Fruit fly (Drosophila melanogaster) whole organism, embryonic: ENCODE measurements around the gene CG8420.

Experiments
- Asciz ChIP-seq: fragments of 200-800 bp; sonication (Bioruptor generic); optimal IDR thresholded peaks from 2 replicates; lab custom pipeline; 2017; ENCODE audit warnings: missing biosample characterization, mild to moderate bottlenecking, missing genetic modification characterization, missing genetic modification reagents
- Awh ChIP-seq: fragments of 200-800 bp; sonication (Bioruptor generic); IDR thresholded peaks from 2 replicates; pipeline ENCODE4, ENCODE4 v1.3.6; 2022; ENCODE audit warnings: missing biosample characterization, missing genetic modification characterization
- CG10543 ChIP-seq: fragments of 200-800 bp; sonication (Bioruptor generic); optimal IDR thresholded peaks from 3 replicates; lab custom pipeline; 2017; ENCODE audit warnings: missing biosample characterization, mild to moderate bottlenecking, missing genetic modification characterization, moderate library complexity
- CG12769 ChIP-seq: fragments of 200-800 bp; sonication (Bioruptor generic); optimal IDR thresholded peaks from 2 replicates; lab custom pipeline; 2019; ENCODE audit warnings: missing biosample characterization, mild to moderate bottlenecking, missing genetic modification characterization, moderate library complexity
- CG14014 ChIP-seq: fragments of 200-800 bp; sonication (Bioruptor generic); IDR thresholded peaks from 2 replicates; pipeline ENCODE4 v1.3.6; 2022; ENCODE audit warnings: missing biosample characterization, missing genetic modification characterization
- CG14050 ChIP-seq: fragments of 200-800 bp; sonication (Bioruptor generic); IDR thresholded peaks from 3 replicates; pipeline ENCODE4 v1.3.6; 2022; ENCODE audit warnings: missing biosample characterization, missing genetic modification characterization
- CG15269 ChIP-seq: fragments of 200-800 bp; sonication (Bioruptor generic); optimal IDR thresholded peaks from 2 replicates; lab custom pipeline; 2018; ENCODE audit warnings: missing biosample characterization, mild to moderate bottlenecking, missing genetic modification characterization, moderate library complexity
- CG17385 ChIP-seq: fragments of 200-800 bp; sonication (Bioruptor generic); optimal IDR thresholded peaks from 3 replicates; lab custom pipeline; 2018; ENCODE audit warnings: missing biosample characterization, mild to moderate bottlenecking, missing genetic modification characterization
- CG2678 ChIP-seq: fragments of 200-800 bp; sonication (Bioruptor generic); optimal IDR thresholded peaks from 3 replicates; lab custom pipeline; 2019; ENCODE audit warnings: missing biosample characterization, mild to moderate bottlenecking, missing genetic modification characterization, moderate library complexity
- CG34376 ChIP-seq: fragments of 200-800 bp; sonication (Bioruptor generic); optimal IDR thresholded peaks from 2 replicates; lab custom pipeline; 2018; ENCODE audit warnings: missing biosample characterization, mild to moderate bottlenecking, missing genetic modification characterization
- Dll ChIP-seq: fragments of 200-800 bp; sonication (Bioruptor generic); IDR thresholded peaks from 4 replicates; pipeline ENCODE4 v1.3.6; 2022; ENCODE audit warnings: missing biosample characterization, missing genetic modification characterization; ENCODE audit not compliant: partially characterized antibody
- Doc3 ChIP-seq: fragments of 200-800 bp; sonication (Bioruptor generic); IDR thresholded peaks from 3 replicates; pipeline ENCODE4 v1.3.6; 2022; ENCODE audit warnings: missing biosample characterization, missing genetic modification characterization; ENCODE audit not compliant: partially characterized antibody
- Drgx ChIP-seq: fragments of 200-800 bp; sonication (Bioruptor generic); IDR thresholded peaks from 2 replicates; pipeline ENCODE4 v1.3.6; 2022; ENCODE audit warnings: missing biosample characterization, missing genetic modification characterization
- HLHmδ ChIP-seq: fragments of 200-800 bp; sonication (Bioruptor generic); optimal IDR thresholded peaks from 2 replicates; lab custom pipeline; 2018; ENCODE audit warnings: missing biosample characterization, mild to moderate bottlenecking, missing genetic modification characterization, moderate library complexity
- Hey ChIP-seq: fragments of 200-800 bp; sonication (Bioruptor generic); optimal IDR thresholded peaks from 3 replicates; lab custom pipeline; 2018; ENCODE audit warnings: missing biosample characterization, mild to moderate bottlenecking, missing genetic modification characterization
- MTF-1 ChIP-seq: fragments of 200-800 bp; sonication (Bioruptor generic); optimal IDR thresholded peaks from 2 replicates; lab custom pipeline; 2018; ENCODE audit warnings: missing biosample characterization, mild to moderate bottlenecking, missing genetic modification characterization, borderline replicate concordance
- Med ChIP-seq: fragments of 200-800 bp; sonication (Bioruptor generic); peaks from one replicate; lab custom pipeline; 2016; ENCODE audit warnings: missing biosample characterization, missing genetic modification characterization, mild to moderate bottlenecking, inconsistent platforms, moderate library complexity
- Nf-YC ChIP-seq: fragments of 200-800 bp; optimal IDR thresholded peaks from 3 replicates; lab custom pipeline; 2019; ENCODE audit warnings: missing biosample characterization, mild to moderate bottlenecking, missing genetic modification characterization, moderate library complexity
- Ravus ChIP-seq: fragments of 200-800 bp; sonication (Bioruptor generic); IDR thresholded peaks from 2 replicates; pipeline ENCODE4 v1.3.6; 2022; ENCODE audit warnings: missing biosample characterization, missing genetic modification characterization
- Taf1 ChIP-seq: fragments of 200-800 bp; sonication (Bioruptor generic); IDR thresholded peaks from 2 replicates; pipeline ENCODE4 v1.3.6; 2022; ENCODE audit warnings: missing biosample characterization, missing genetic modification characterization
- Trl ChIP-seq, 3 experiments: fragments of >200 bp in 2 of 3; fragments of 200-800 bp in 1 of 3; sonication (Bioruptor generic) in 1 of 3; optimal IDR thresholded peaks; 2 replicates in 1 of 3; 3 replicates in 2 of 3; lab custom pipeline; 2016 to 2017; ENCODE audit warnings: missing biosample characterization in 1 of 3, missing genetic modification characterization in 1 of 3
- Usf ChIP-seq: fragments of 200-800 bp; sonication (Bioruptor generic); optimal IDR thresholded peaks from 2 replicates; lab custom pipeline; 2017; ENCODE audit warnings: missing genotype, missing biosample characterization, missing genetic modification characterization
- amos ChIP-seq: fragments of 200-800 bp; sonication (Bioruptor generic); IDR thresholded peaks from 2 replicates; pipeline ENCODE4 v1.3.6; 2022; ENCODE audit warnings: missing biosample characterization, missing genetic modification characterization; ENCODE audit not compliant: partially characterized antibody
- aop ChIP-seq: fragments of 200-800 bp; sonication (Bioruptor generic); IDR thresholded peaks from 2 replicates; pipeline ENCODE4 v1.3.6; 2022; ENCODE audit warnings: missing biosample characterization, missing genetic modification characterization
- cad ChIP-seq: fragments of >200 bp; optimal IDR thresholded peaks from 2 replicates; lab custom pipeline; 2017; ENCODE audit warnings: missing biosample characterization, missing genetic modification characterization
- cg ChIP-seq: fragments of 200-800 bp; sonication (Bioruptor generic); optimal IDR thresholded peaks from 3 replicates; lab custom pipeline; 2019; ENCODE audit warnings: missing biosample characterization, mild to moderate bottlenecking, missing genetic modification characterization, moderate library complexity
- chinmo ChIP-seq: fragments of 200-800 bp; sonication (Bioruptor generic); IDR thresholded peaks from 4 replicates; pipeline ENCODE4 v1.3.6; 2022; ENCODE audit warnings: missing biosample characterization, missing genetic modification characterization; ENCODE audit not compliant: partially characterized antibody
- crol ChIP-seq: fragments of 200-800 bp; sonication (Bioruptor generic); IDR thresholded peaks from 2 replicates; pipeline ENCODE4 v1.3.6; 2022; ENCODE audit warnings: missing biosample characterization, missing genetic modification characterization
- da ChIP-seq: fragments of 200-800 bp; sonication (Bioruptor generic); optimal IDR thresholded peaks from 2 replicates; lab custom pipeline; 2016; ENCODE audit warnings: missing biosample characterization, missing genetic modification characterization
- dm ChIP-seq: fragments of 200-800 bp; sonication (Bioruptor generic); optimal IDR thresholded peaks from 3 replicates; lab custom pipeline; 2016; ENCODE audit warnings: missing biosample characterization, missing genetic modification characterization
- ftz-f1 ChIP-seq: fragments of 200-800 bp; sonication (Bioruptor generic); optimal IDR thresholded peaks from 2 replicates; lab custom pipeline; 2016; ENCODE audit warnings: missing biosample characterization, missing genetic modification characterization
- gro ChIP-seq: fragments of 200-800 bp; sonication (Bioruptor generic); optimal IDR thresholded peaks from 2 replicates; lab custom pipeline; 2016; ENCODE audit warnings: missing biosample characterization, missing genetic modification characterization
- gsb-n ChIP-seq: fragments of 200-800 bp; sonication (Bioruptor generic); optimal IDR thresholded peaks from 3 replicates; lab custom pipeline; 2018; ENCODE audit warnings: missing biosample characterization, mild to moderate bottlenecking, missing genetic modification characterization
- mirr ChIP-seq: fragments of 200-800 bp; sonication (Bioruptor generic); optimal IDR thresholded peaks from 3 replicates; lab custom pipeline; 2018; ENCODE audit warnings: missing biosample characterization, mild to moderate bottlenecking, missing genetic modification characterization
- nom ChIP-seq: fragments of 200-800 bp; sonication (Bioruptor generic); optimal IDR thresholded peaks from 2 replicates; lab custom pipeline; 2017; ENCODE audit warnings: missing biosample characterization, missing genetic modification characterization, mild to moderate bottlenecking, moderate library complexity, missing genetic modification reagents
- oc ChIP-seq: fragments of 200-800 bp; sonication (Bioruptor generic); optimal IDR thresholded peaks from 2 replicates; lab custom pipeline; 2018; ENCODE audit warnings: missing biosample characterization, mild to moderate bottlenecking, missing genetic modification characterization, moderate library complexity
- otp ChIP-seq: fragments of 200-800 bp; sonication (Bioruptor generic); IDR thresholded peaks from 3 replicates; pipeline ENCODE4, ENCODE4 v1.3.6; 2022; ENCODE audit warnings: missing biosample characterization, missing genetic modification characterization
- pros ChIP-seq: fragments of 200-800 bp; sonication (Bioruptor generic); optimal IDR thresholded peaks from 3 replicates; lab custom pipeline; 2019; ENCODE audit warnings: missing biosample characterization, mild to moderate bottlenecking, missing genetic modification characterization, moderate library complexity
- psq ChIP-seq: fragments of 200-800 bp; sonication (Bioruptor generic); optimal IDR thresholded peaks from 2 replicates; lab custom pipeline; 2017; ENCODE audit warnings: missing biosample characterization, missing genetic modification characterization
- pzg ChIP-seq: fragments of 200-800 bp; sonication (Bioruptor generic); optimal IDR thresholded peaks from 3 replicates; lab custom pipeline; 2018; ENCODE audit warnings: missing biosample characterization, mild to moderate bottlenecking, missing genetic modification characterization, moderate library complexity
- rib ChIP-seq: fragments of 200-800 bp; sonication (Bioruptor generic); IDR thresholded peaks from 2 replicates; pipeline ENCODE4 v1.3.6; 2022; ENCODE audit warnings: missing biosample characterization, missing genetic modification characterization
- scrt ChIP-seq: fragments of 200-800 bp; sonication (Bioruptor generic); optimal IDR thresholded peaks from 2 replicates; lab custom pipeline; 2018; ENCODE audit warnings: missing biosample characterization, mild to moderate bottlenecking, missing genetic modification characterization, moderate library complexity
- sd ChIP-seq: fragments of 200-800 bp; sonication (Bioruptor generic); optimal IDR thresholded peaks from 3 replicates; lab custom pipeline; 2018; ENCODE audit warnings: missing biosample characterization, mild to moderate bottlenecking, missing genetic modification characterization, moderate library complexity
- sna ChIP-seq: fragments of 200-800 bp; sonication (Bioruptor generic); IDR thresholded peaks from 2 replicates; pipeline ENCODE4 v1.3.6; 2022; ENCODE audit warnings: missing biosample characterization, missing genetic modification characterization; ENCODE audit not compliant: partially characterized antibody
- sqz ChIP-seq: fragments of 200-800 bp; sonication (Bioruptor generic); optimal IDR thresholded peaks from 3 replicates; lab custom pipeline; 2018; ENCODE audit warnings: missing biosample characterization, mild to moderate bottlenecking, missing genetic modification characterization
- sr ChIP-seq: fragments of 200-800 bp; sonication (Bioruptor generic); IDR thresholded peaks from 3 replicates; pipeline ENCODE4 v1.3.6; 2022; ENCODE audit warnings: missing biosample characterization, missing genetic modification characterization
- ttk ChIP-seq: fragments of 200-800 bp; sonication (Bioruptor generic); IDR thresholded peaks from 2 replicates; pipeline ENCODE4 v2.1.2; 2022; ENCODE audit warnings: missing biosample characterization, missing genetic modification characterization
- vvl ChIP-seq: fragments of 200-800 bp; sonication (Bioruptor generic); IDR thresholded peaks from 2 replicates; pipeline ENCODE4 v1.3.6; 2022; ENCODE audit warnings: missing biosample characterization, missing genetic modification characterization

CG8420 gene

dm6 chr3R:9226701-9227313, 19.6 kb upstream of the CG8420 start (continued):
- TF ChIP-seq dm (GFP tag; lab: Kevin White, UChicago) (peak; percentile 25), gro (GFP tag; lab: Kevin White, UChicago) (peak; percentile 48), nom (GFP tag; lab: Kevin White, UChicago) (peak; percentile 49), rib (peak; percentile 82), Dll (GFP tag; lab: Robert Waterston, UW) (peak; percentile 50; the same call in 3 of the 4 replicates), Doc3 (GFP tag; lab: Robert Waterston, UW) (peak; percentile 41; the same call in 1 of the 3 replicates), Taf1 (GFP tag; lab: Robert Waterston, UW) (no peak), aop (GFP tag; lab: Robert Waterston, UW) (no peak), mirr (GFP tag; lab: Kevin White, UChicago) (peak; percentile 76), CG17385 (GFP tag; lab: Kevin White, UChicago) (peak; percentile 26), Ravus (GFP tag; lab: Robert Waterston, UW) (no peak), ttk (GFP tag; lab: Robert Waterston, UW) (0 out of 2 replicates have a peak, but pooled peaks have one; percentile 4), oc (tag; lab: Kevin White, UChicago) (peak; percentile 92), chinmo (GFP tag; lab: Robert Waterston, UW) (peak; percentile 94), psq (GFP tag; lab: Kevin White, UChicago) (peak; percentile 38), Asciz (no peak), CG10543 (GFP tag; lab: Kevin White, UChicago) (peak; percentile 37), gsb-n (peak; percentile 50), Awh (GFP tag; lab: Robert Waterston, UW) (peak; percentile 96), da (GFP tag; lab: Kevin White, UChicago) (peak; percentile 67), CG12769 (tag; lab: Kevin White, UChicago) (peak; percentile 85), Drgx (peak; percentile 29; the same call in 1 of the 2 replicates), cad (GFP tag; lab: Kevin White, UChicago) (no peak), CG14050 (GFP tag; lab: Robert Waterston, UW) (no peak), CG15269 (tag; lab: Kevin White, UChicago) (peak; percentile 40), pzg (GFP tag; lab: Kevin White, UChicago) (no peak), ftz-f1 (GFP tag; lab: Kevin White, UChicago) (peak; percentile 37), MTF-1 (GFP tag; lab: Kevin White, UChicago) (no peak), CG34376 (GFP tag; lab: Kevin White, UChicago) (peak; percentile 82), Usf (no peak), crol (GFP tag; lab: Robert Waterston, UW) (peak; percentile 100), otp (GFP tag; lab: Robert Waterston, UW) (peak; percentile 79), CG2678 (no peak), scrt (GFP tag; lab: Kevin White, UChicago) (peak; percentile 50), Trl (optimal IDR thresholded peaks at IDR 0.05; lab: Kevin White, UChicago) (peak; percentile 92 to 99), Trl (GFP tag; optimal IDR thresholded peaks at IDR 0.05; lab: Kevin White, UChicago) (no peak), sr (peak; percentile 90), Med (peak; percentile 71), Hey (tag; lab: Kevin White, UChicago) (peak; percentile 60), cg (GFP tag; lab: Kevin White, UChicago) (peak; percentile 82), sqz (GFP tag; lab: Kevin White, UChicago) (peak; percentile 90), HLHmδ (GFP tag; lab: Kevin White, UChicago) (peak; percentile 43), CG14014 (GFP tag; lab: Robert Waterston, UW) (peak; percentile 20; the same call in 1 of the 2 replicates), vvl (GFP tag; lab: Robert Waterston, UW) (peak; percentile 62), sd (tag; lab: Kevin White, UChicago) (peak; percentile 93), sna (GFP tag; lab: Robert Waterston, UW) (0 out of 2 replicates have a peak, but pooled peaks have one; percentile 28), Nf-YC (peak; percentile 54), amos (GFP tag; lab: Robert Waterston, UW) (peak; percentile 28; the same call in 1 of the 2 replicates), pros (peak; percentile 62)
